Worm (Caenorhabditis elegans): ENCODE data around the gene F21G4.3.

DNA sequence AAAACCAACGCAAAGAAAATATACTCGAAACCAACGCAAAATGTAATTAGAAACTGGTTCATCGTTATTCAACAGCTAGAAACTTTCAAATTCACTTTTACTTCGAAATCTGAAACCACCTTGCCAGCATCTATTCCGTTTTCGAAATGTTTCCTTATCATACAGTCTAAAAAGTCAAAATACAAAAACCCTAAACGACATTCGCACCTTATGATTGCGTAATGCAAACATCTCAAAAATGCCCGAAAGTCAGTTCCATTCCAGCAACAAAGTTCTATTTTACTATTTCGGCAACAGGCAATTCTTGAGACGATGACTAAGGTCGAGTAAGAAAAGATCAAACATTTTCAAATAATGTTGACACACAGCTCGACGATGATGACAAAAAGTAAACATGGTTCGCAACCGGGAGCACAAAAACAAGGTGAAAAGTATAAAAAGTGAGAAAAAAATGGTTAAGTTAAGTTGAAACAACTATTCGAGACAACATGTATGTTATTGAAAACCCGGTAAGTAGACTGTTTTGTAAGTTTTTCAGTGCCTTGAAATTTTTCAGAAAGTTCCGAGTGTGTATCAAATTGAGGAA, 43.1 kb upstream of the F21G4.3 start, which contains the start of gene lec-7:
- TF ChIP-seq nhr-28 (tag; optimal IDR thresholded peaks at IDR 0.05) (no peak), aly-2 (tag; optimal IDR thresholded peaks at IDR 0.05) (no peak), egl-27 (tag; optimal IDR thresholded peaks at IDR 0.05) (no peak), skn-1 (tag; optimal IDR thresholded peaks at IDR 0.05) (no peak), elt-1 (tag; optimal IDR thresholded peaks at IDR 0.05) (no peak), pha-4 (tag; optimal IDR thresholded peaks at IDR 0.05) (peak; percentile 98), nfya-1 (tag; optimal IDR thresholded peaks at IDR 0.05; ENCODE audit: insufficient read depth) (no peak), nhr-67 (tag; optimal IDR thresholded peaks at IDR 0.05) (no peak), nhr-77 (tag; optimal IDR thresholded peaks at IDR 0.05) (no peak), elt-2 (tag; optimal IDR thresholded peaks at IDR 0.05) (peak; percentile 53), hmg-11 (tag; optimal IDR thresholded peaks at IDR 0.05) (no peak), ceh-28 (tag; optimal IDR thresholded peaks at IDR 0.05) (no peak), ama-1 (optimal IDR thresholded peaks at IDR 0.05) (no peak)
